Worm (Caenorhabditis elegans) whole organism, L1 larva: ENCODE results near the gene ZC317.6.

Experiments used
- F16B12.6 ChIP-seq: fragments of 150-350 bp; optimal IDR thresholded peaks from 2 replicates; lab custom pipeline; 2014; ENCODE audit warnings: missing biosample characterization, missing genetic modification characterization
- aly-2 ChIP-seq: fragments of 150-350 bp; optimal IDR thresholded peaks from 2 replicates; lab custom pipeline; 2014; ENCODE audit warnings: missing biosample characterization, missing genetic modification characterization
- efl-1 ChIP-seq, 4 experiments: fragments of 150-350 bp; optimal IDR thresholded peaks in 3 of 4; peaks in 1 of 4; 1 replicate in 1 of 4; 2 replicates in 3 of 4; lab custom pipeline; 2014; ENCODE audit warnings: missing biosample characterization in 2 of 4, missing genetic modification characterization in 2 of 4, missing genetic modification reagents in 2 of 4
- jun-1 ChIP-seq: fragments of 150-350 bp; optimal IDR thresholded peaks from 2 replicates; lab custom pipeline; 2014; ENCODE audit warnings: missing biosample characterization, missing genetic modification reagents, missing genetic modification characterization
- lin-13 ChIP-seq: fragments of 150-350 bp; optimal IDR thresholded peaks from 2 replicates; lab custom pipeline; 2014; ENCODE audit warnings: missing biosample characterization, missing genetic modification reagents, missing genetic modification characterization
- mep-1 ChIP-seq: fragments of 150-350 bp; optimal IDR thresholded peaks from 2 replicates; lab custom pipeline; 2014; ENCODE audit warnings: missing biosample characterization, missing genetic modification characterization
- nhr-28 ChIP-seq: fragments of 150-350 bp; optimal IDR thresholded peaks from 2 replicates; lab custom pipeline; 2014; ENCODE audit warnings: missing biosample characterization, missing genetic modification characterization
- pag-3 ChIP-seq: sonication (generic microtip); optimal IDR thresholded peaks from 2 replicates; lab custom pipeline; 2017; ENCODE audit warnings: missing genetic modification characterization, mild to moderate bottlenecking, missing compliant biosample characterization, antibody characterized with exemption, borderline replicate concordance; ENCODE audit not compliant: insufficient read depth
- skn-1 ChIP-seq: fragments of 150-350 bp; optimal IDR thresholded peaks from 2 replicates; lab custom pipeline; 2014; ENCODE audit warnings: missing biosample characterization, missing genetic modification characterization
- sox-4 ChIP-seq: sonication (generic microtip); optimal IDR thresholded peaks from 2 replicates; lab custom pipeline; 2016; ENCODE audit warnings: missing genetic modification characterization, missing compliant biosample characterization
- unc-30 ChIP-seq: sonication (generic microtip); optimal IDR thresholded peaks from 2 replicates; lab custom pipeline; 2017; ENCODE audit warnings: missing biosample characterization, missing genetic modification characterization
- ztf-11 ChIP-seq, 2 experiments: sonication (generic microtip); optimal IDR thresholded peaks; 2 replicates each; lab custom pipeline; 2016 to 2017; ENCODE audit warnings: missing genetic modification characterization in 2 of 2, missing biosample characterization in 1 of 2, missing compliant biosample characterization in 1 of 2

DNA sequence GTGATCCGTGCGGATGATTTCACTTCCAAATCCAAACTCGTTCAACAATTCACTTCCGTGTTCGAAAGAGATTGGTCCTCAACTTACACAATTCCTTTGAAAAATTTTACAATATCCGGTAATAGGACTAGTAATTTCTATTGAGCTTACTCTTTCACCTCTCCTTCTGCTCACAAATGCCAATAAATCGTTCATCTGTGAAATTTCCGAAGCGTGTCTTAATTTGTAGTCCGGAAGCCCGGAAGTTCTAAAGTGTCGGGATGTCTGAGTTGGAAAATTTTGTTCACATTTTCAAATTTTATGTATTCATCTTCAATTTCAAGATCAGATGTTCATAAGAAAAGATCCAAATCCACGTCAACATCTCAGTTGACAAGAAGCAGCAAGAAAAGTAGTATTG is 25.1 kb upstream of the ZC317.6 start, which contains the start of gene T05C3.2:
- TF ChIP-seq sox-4 (tag; lab: Kevin White, UChicago) (no peak), unc-30 (no peak), F16B12.6 (tag; lab: Kevin White, UChicago) (no peak), nhr-28 (tag; lab: Kevin White, UChicago) (no peak), efl-1 (optimal IDR thresholded peaks at IDR 0.05; lab: Kevin White, UChicago) (no peak), efl-1 (GFP tag; optimal IDR thresholded peaks at IDR 0.05 in 1 of 2; lab: Kevin White, UChicago) (no peak), pag-3 (tag; lab: Kevin White, UChicago) (no peak), lin-13 (GFP tag; lab: Kevin White, UChicago) (no peak), skn-1 (tag; lab: Kevin White, UChicago) (no peak), jun-1 (tag; lab: Kevin White, UChicago) (no peak), mep-1 (tag; lab: Kevin White, UChicago) (no peak), ztf-11 (tag; optimal IDR thresholded peaks at IDR 0.05; lab: Kevin White, UChicago) (no peak), aly-2 (tag; lab: Kevin White, UChicago) (no peak)
